Fruit fly (Drosophila melanogaster): ENCODE results near the gene Cpsf73.
A peak's percentile ranks its signal among the peaks of the same experiment; 100 is the strongest.

Cpsf73 gene

DNA sequence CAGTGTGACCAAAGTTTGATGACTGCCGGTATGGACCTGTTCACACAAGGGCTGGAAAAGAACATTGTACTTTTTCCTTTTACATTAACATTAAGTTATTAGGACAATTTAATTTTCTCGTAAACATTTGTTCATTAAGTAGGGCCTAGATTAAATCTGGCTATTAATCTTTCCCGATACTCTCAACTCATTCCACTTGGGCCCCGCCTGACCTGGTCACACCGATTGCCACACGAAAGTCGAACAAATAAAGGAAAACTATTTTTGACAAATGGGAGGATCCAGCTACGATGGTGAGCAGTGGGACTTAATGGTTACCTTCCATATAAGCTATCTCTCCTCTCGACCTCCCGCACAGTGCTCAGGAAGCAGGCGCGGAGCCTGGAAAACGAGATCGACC, at the start of gene Cpsf73, which contains the start of gene Gos28:
TSS of gene Cpsf73 (minus strand) at position 28 of the 400 bp plus-strand sequence.
TSS of gene Gos28 (plus strand) at position 214 of the 400 bp plus-strand sequence.
- TF ChIP-seq dsx (GFP tag; optimal IDR thresholded peaks at IDR 0.05; ENCODE audit: poor library complexity, severe bottlenecking) = peak; percentile 7
- peak; percentile 23 for TF ChIP-seq topi (GFP tag; optimal IDR thresholded peaks at IDR 0.05)
- TF ChIP-seq achi (GFP tag; optimal IDR thresholded peaks at IDR 0.05) = no peak
- TF ChIP-seq CG3919 (GFP tag; optimal IDR thresholded peaks at IDR 0.05) = peak; percentile 22
- TF ChIP-seq CG31627 (GFP tag; optimal IDR thresholded peaks at IDR 0.05) = peak; percentile 19
- peak; percentile 34 for TF ChIP-seq esn (GFP tag; optimal IDR thresholded peaks at IDR 0.05)
- TF ChIP-seq Eip78C (GFP tag) = peak; percentile 64
- TF ChIP-seq Sox102F (GFP tag; optimal IDR thresholded peaks at IDR 0.05) = no peak
- TF ChIP-seq Sox14 (GFP tag; optimal IDR thresholded peaks at IDR 0.05) = peak; percentile 70

DNA sequence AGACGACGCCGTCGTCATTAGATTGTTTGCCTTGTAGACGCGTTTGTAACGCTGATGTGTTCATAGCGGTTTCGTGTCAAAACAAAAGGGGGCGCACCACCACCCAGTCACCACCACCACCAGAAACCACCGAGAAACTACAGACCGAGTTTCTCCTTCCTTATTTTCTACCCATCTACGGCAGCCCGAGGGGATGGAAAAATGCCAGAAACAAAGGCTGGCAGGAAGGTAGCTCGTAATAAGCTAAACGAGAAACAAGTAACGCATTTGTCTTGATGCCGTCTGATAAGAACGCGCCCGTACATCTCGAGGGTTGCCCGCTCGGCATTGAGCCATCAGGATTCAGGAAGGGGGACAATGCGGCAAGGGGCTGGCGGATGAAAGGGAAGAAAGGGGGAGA, 44.1 kb upstream of the Cpsf73 start:
- TF ChIP-seq CG11294 (GFP tag; IDR thresholded peaks at IDR 0.05) (no peak), acj6 (GFP tag; optimal IDR thresholded peaks at IDR 0.05) (no peak), Ets21C (GFP tag; optimal IDR thresholded peaks at IDR 0.05) (no peak), CG11902 (GFP tag; optimal IDR thresholded peaks at IDR 0.05) (no peak), Lpt (GFP tag; optimal IDR thresholded peaks at IDR 0.05) (no peak), Smox (GFP tag; optimal IDR thresholded peaks at IDR 0.05) (no peak), Ets96B (tag; optimal IDR thresholded peaks at IDR 0.05) (no peak), vri (GFP tag; optimal IDR thresholded peaks at IDR 0.05) (no peak), svp (GFP tag) (no peak)

DNA sequence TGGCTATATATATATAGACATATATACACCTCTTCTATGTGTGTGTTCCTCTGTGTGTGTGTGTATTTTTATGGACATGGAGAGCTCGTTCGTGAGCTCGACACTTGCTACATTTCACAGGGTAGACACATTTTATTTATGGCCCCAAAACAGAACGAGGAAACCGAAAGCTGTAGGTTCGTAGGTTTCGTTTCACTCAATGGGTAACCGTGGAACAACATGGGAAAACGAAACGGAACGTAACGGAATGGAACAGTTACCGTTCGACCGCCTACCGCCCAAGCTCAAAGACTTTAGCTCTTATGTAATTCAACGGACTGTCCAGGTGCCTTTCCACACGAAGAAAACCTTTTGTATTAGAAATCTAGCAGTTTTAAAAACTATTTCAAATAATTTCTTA, 42.9 kb upstream of the Cpsf73 start:
- TF ChIP-seq CG34406 (GFP tag; optimal IDR thresholded peaks at IDR 0.05) = no peak
- no peak for TF ChIP-seq acj6 (GFP tag; optimal IDR thresholded peaks at IDR 0.05)
- no peak for TF ChIP-seq CG15336 (GFP tag; IDR thresholded peaks at IDR 0.05)
- TF ChIP-seq Sox14 (GFP tag; optimal IDR thresholded peaks at IDR 0.05) = no peak
- no peak for TF ChIP-seq vri (GFP tag; optimal IDR thresholded peaks at IDR 0.05)
- TF ChIP-seq Hr39 (GFP tag; optimal IDR thresholded peaks at IDR 0.05) = no peak
- no peak for TF ChIP-seq CG9139 (GFP tag; optimal IDR thresholded peaks at IDR 0.05)

DNA sequence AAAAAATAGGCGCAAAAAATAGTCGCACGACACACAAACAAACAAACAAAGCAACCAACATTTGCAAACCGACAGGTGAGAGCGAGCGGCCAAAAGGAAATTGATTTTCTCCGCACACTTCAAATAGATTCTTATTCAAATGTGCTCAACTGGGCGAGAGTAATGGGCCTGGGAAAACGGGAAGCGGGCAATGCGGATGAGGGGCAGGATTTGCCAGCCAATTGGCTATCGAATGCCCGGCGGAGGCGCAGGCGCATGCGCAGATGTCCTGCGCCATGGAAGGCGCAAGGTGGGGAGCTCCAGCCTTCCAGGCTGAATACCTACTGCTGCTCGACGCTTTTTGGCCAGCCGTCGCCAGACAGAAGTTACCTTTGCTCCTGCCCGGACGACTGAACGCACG, 41.8 kb upstream of the Cpsf73 start, which contains the start of the genes ChAT and VAChT:
TSS of gene ChAT (plus strand) at position 352 of the 400 bp plus-strand sequence.
TSS of gene VAChT (plus strand) at position 352 of the 400 bp plus-strand sequence.
- TF ChIP-seq CG6854 (GFP tag; optimal IDR thresholded peaks at IDR 0.05) = no peak
- no peak for TF ChIP-seq CG9139 (GFP tag; optimal IDR thresholded peaks at IDR 0.05)

DNA sequence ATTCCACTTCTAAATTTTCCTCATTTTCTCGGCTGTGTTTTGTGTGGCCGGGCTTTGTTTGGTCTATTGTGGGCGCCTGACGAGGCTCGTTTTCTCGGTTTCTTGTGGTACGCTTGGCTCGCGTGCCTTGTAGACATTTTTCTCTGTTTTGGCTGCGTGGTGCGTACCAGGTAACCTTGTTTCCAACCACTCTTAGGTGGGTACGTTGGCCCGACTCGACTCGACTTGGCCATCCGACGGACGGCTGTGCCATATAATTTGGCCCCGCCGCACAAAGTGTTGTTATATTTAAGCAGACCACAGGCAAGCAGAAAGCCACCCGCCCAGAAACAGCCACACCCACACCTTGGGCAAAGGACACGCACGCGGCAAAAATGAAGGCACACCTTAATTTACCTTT, 40.2 kb upstream of the Cpsf73 start:
- TF ChIP-seq achi (GFP tag; optimal IDR thresholded peaks at IDR 0.05) = no peak

DNA sequence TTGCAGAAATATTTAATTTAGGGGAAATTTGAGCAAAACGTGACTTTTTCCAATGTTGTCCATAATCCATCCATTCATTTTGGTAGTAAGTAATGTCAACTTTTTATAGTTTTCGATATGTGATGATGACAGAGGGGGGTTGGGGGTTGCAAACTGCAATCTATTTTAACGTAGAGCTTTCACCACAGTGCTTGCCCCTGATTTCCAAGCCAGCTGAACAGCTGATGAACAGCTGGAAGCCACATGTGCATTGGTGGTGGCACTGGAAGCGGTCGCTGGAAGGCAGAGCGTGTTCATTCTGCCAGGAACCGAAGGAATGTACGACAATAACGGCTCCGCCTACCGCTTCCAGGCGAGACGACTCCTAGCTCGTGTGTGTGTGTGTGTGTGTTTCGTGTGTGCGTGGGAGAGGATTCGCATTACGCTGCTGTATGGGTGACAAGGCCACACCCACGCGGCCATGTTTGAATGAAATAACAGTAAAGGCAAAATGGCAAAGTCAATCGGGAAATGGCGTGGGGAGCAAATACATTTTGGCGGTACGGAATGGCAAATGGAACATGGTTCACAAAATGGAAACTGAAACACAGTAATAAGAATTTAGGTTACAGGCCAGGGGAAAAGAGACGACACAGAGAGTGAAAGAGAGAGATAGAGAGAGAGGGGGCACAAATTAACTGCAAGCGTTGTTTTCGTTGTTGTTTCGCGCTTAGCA, 35.7 kb upstream of the Cpsf73 start:
- no peak for TF ChIP-seq Eip75B (GFP tag; optimal IDR thresholded peaks at IDR 0.05)
- no peak for TF ChIP-seq CG1621 (tag; optimal IDR thresholded peaks at IDR 0.05)
- TF ChIP-seq dac (GFP tag; optimal IDR thresholded peaks at IDR 0.05) = no peak
- no peak for TF ChIP-seq CG32006 (GFP tag; optimal IDR thresholded peaks at IDR 0.05)
- TF ChIP-seq Lpt (GFP tag; optimal IDR thresholded peaks at IDR 0.05) = no peak
- no peak for TF ChIP-seq CG11762 (GFP tag; optimal IDR thresholded peaks at IDR 0.05; ENCODE audit: insufficient read depth)
- TF ChIP-seq fd85E (GFP tag; optimal IDR thresholded peaks at IDR 0.05) = no peak
- no peak for TF ChIP-seq Ets96B (tag; optimal IDR thresholded peaks at IDR 0.05)
- no peak for TF ChIP-seq fd59A (GFP tag; optimal IDR thresholded peaks at IDR 0.05)
- TF ChIP-seq CG6808 (GFP tag; optimal IDR thresholded peaks at IDR 0.05) = no peak
- no peak for TF ChIP-seq Hr38 (GFP tag; optimal IDR thresholded peaks at IDR 0.05)
- no peak for TF ChIP-seq esn (GFP tag; optimal IDR thresholded peaks at IDR 0.05)
- no peak for TF ChIP-seq CG8319 (GFP tag; optimal IDR thresholded peaks at IDR 0.05)
- no peak for TF ChIP-seq CG7368 (GFP tag; optimal IDR thresholded peaks at IDR 0.05)

Measured in whole organism, prepupa.